Worm (Caenorhabditis elegans): Measurements from ENCODE around the gene dhs-17.
A peak's percentile ranks its signal among the peaks of the same experiment; 100 is the strongest.

The dhs-17 gene

DNA sequence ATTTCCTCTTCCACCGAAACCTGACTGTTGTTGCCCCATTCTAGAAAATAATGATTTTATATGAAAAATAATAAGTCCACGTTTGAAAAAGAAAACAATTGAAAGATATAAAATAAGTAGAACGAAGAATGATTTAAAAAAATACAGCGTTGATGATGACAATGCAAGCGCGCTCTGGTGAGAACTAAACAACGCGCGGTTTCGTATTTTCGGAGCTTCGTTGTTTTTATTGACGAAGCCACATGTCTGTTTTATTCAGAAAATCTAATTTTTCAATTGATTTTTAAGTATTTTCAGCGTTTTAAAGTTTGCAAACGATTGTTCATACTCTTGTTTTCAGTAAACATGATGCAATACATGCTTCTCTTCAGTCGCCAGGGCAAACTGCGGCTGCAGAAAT is 17.0 kb downstream of the dhs-17 start, which contains the start of the genes rpt-2 and aps-1 (continued):
- TF ChIP-seq gei-8 (GFP tag; optimal IDR thresholded peaks at IDR 0.05) (no peak), ZK546.5 (tag; optimal IDR thresholded peaks at IDR 0.05) (no peak), unc-62 (GFP tag; optimal IDR thresholded peaks at IDR 0.05 in 1 of 2) (no peak), unc-62 (tag; optimal IDR thresholded peaks at IDR 0.05) (no peak), dmd-8 (GFP tag; IDR thresholded peaks at IDR 0.05) (no peak), lin-39 (tag; optimal IDR thresholded peaks at IDR 0.05) (no peak), nhr-42 (GFP tag; IDR thresholded peaks at IDR 0.05) (no peak), tra-1 (GFP tag; IDR thresholded peaks at IDR 0.05) (no peak), ztf-7 (tag; optimal IDR thresholded peaks at IDR 0.05) (peak; percentile 35), ZK337.2 (GFP tag; IDR thresholded peaks at IDR 0.05) (no peak), dmd-6 (GFP tag; IDR thresholded peaks at IDR 0.05) (peak; percentile 34), rbr-2 (tag; optimal IDR thresholded peaks at IDR 0.05) (peak; percentile 68), egl-27 (tag; optimal IDR thresholded peaks at IDR 0.05) (no peak), duxl-1 (tag; optimal IDR thresholded peaks at IDR 0.05; ENCODE audit: poor library complexity) (peak; percentile 46), nhr-41 (GFP tag; IDR thresholded peaks at IDR 0.05) (no peak), fkh-10 (GFP tag; optimal IDR thresholded peaks at IDR 0.05) (no peak), nhr-102 (tag; optimal IDR thresholded peaks at IDR 0.05) (no peak), lin-38 (GFP tag; IDR thresholded peaks at IDR 0.05) (peak; percentile 97), pha-4 (GFP tag; IDR thresholded peaks at IDR 0.05) (no peak; the same call in 1 of the 2 replicates), pha-4 (tag; optimal IDR thresholded peaks at IDR 0.05) (peak; percentile 83), hlh-11 (tag; optimal IDR thresholded peaks at IDR 0.05) (peak; percentile 60), dpl-1 (GFP tag; optimal IDR thresholded peaks at IDR 0.05) (peak; percentile 79), lin-29 (GFP tag; IDR thresholded peaks at IDR 0.05) (no peak)

DNA sequence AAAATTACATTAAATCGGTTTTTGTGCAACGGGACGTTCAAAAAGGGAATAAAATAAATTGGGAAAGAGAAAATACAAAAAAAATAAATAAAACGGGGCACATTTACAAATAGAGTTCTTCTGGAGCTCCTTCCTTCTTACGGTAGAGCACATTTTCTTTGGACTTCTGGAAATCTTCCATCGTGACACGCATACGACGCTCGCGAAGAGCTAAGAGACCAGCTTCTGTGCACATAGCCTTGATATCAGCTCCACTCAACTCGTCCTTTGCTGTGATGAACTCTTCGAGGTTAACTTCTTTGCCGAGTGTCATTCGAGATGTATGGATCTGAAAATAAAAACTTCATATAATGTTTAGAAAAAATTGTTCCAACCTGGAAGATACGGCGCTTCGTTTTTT is 18.5 kb downstream of the dhs-17 start:
- peak; percentile 59 for TF ChIP-seq jun-1 (tag; optimal IDR thresholded peaks at IDR 0.05)
- peak; percentile 3 for TF ChIP-seq hlh-11 (tag; optimal IDR thresholded peaks at IDR 0.05)
- TF ChIP-seq aha-1 (tag) = peak; percentile 15
- TF ChIP-seq T20F7.1 (GFP tag; optimal IDR thresholded peaks at IDR 0.05) = peak; percentile 48
- no peak for TF ChIP-seq snpc-4 (tag; optimal IDR thresholded peaks at IDR 0.05)
- no peak for TF ChIP-seq vab-7 (GFP tag; IDR thresholded peaks at IDR 0.05)
- TF ChIP-seq mxl-3 (GFP tag; optimal IDR thresholded peaks at IDR 0.05) = no peak

DNA sequence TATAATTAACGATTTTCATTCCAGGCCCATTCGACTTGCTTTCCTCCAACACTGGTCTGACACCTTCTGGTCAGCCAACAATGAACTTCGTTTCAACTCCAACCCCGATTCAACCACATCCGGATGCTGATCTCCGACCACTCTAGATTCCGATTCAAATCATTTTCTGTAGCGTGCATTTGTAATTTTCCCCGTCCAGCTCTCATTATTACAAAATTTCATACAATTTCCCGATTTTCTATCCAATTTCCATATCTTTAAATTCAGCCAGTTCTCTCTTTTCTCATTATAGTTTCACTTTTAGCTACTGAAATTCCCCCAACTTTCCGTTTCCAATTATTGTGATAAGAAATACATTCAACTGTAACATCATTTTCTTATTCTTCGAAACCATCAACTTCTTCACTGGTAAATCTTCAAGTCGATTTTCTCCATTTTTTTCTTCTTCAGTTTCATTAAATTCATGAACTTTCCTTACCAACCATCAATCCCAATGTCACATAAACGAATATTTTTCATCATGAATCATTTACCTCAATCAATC is 19.0 kb downstream of the dhs-17 start:
- TF ChIP-seq skn-1 (tag; optimal IDR thresholded peaks at IDR 0.05) (no peak), snpc-1.2 (GFP tag; IDR thresholded peaks at IDR 0.05) (peak; percentile 46; the same call in 1 of the 2 replicates), daf-19 (GFP tag; conservative IDR thresholded peaks at IDR 0.05) (no peak), ceh-82 (tag; optimal IDR thresholded peaks at IDR 0.05) (no peak), lin-38 (GFP tag; IDR thresholded peaks at IDR 0.05) (peak; percentile 44), cey-2 (tag; optimal IDR thresholded peaks at IDR 0.05; ENCODE audit: borderline replicate concordance, insufficient read depth) (no peak), gei-8 (GFP tag; optimal IDR thresholded peaks at IDR 0.05) (no peak), lin-1 (GFP tag; IDR thresholded peaks at IDR 0.05) (no peak), pha-4 (GFP tag; IDR thresholded peaks at IDR 0.05) (peak; percentile 9; the same call in 1 of the 2 replicates), pha-4 (tag; optimal IDR thresholded peaks at IDR 0.05) (no peak), egl-43 (GFP tag; IDR thresholded peaks at IDR 0.05) (peak; percentile 22; the same call in 1 of the 2 replicates), arid-1 (GFP tag; conservative IDR thresholded peaks at IDR 0.05) (peak; percentile 9; the same call in 1 of the 2 replicates), mdt-29 (GFP tag; IDR thresholded peaks at IDR 0.05) (no peak), mep-1 (tag; optimal IDR thresholded peaks at IDR 0.05) (peak; percentile 40), mdl-1 (tag; optimal IDR thresholded peaks at IDR 0.05) (no peak), F49E8.2 (tag; optimal IDR thresholded peaks at IDR 0.05; ENCODE audit: borderline replicate concordance) (peak; percentile 31), nhr-41 (GFP tag; IDR thresholded peaks at IDR 0.05) (no peak), tra-1 (GFP tag; IDR thresholded peaks at IDR 0.05) (no peak)

Measured in whole organism, L4 larva.